Worm (Caenorhabditis elegans): Measurements from ENCODE around the gene F53H8.3.

The F53H8.3 gene

ce11 chrX:915510-915909, 22.8 kb upstream of the F53H8.3 start, which contains the start of gene sel-12 (continued):
- TF ChIP-seq lin-13 (GFP tag; optimal IDR thresholded peaks at IDR 0.05) (no peak), aha-1 (tag) (peak; percentile 99), lin-39 (tag; optimal IDR thresholded peaks at IDR 0.05) (no peak), Y5F2A.4 (GFP tag; optimal IDR thresholded peaks at IDR 0.05) (no peak), F10B5.3 (tag; optimal IDR thresholded peaks at IDR 0.05) (no peak), nhr-10 (tag; optimal IDR thresholded peaks at IDR 0.05) (no peak), F44E2.7 (GFP tag; IDR thresholded peaks at IDR 0.05) (no peak), sdz-12 (GFP tag; optimal IDR thresholded peaks at IDR 0.05) (no peak), nhr-48 (tag; optimal IDR thresholded peaks at IDR 0.05) (no peak), hlh-30 (tag; optimal IDR thresholded peaks at IDR 0.05; ENCODE audit: insufficient read depth) (peak; percentile 8), dmd-8 (GFP tag; IDR thresholded peaks at IDR 0.05) (no peak), ztf-7 (tag; optimal IDR thresholded peaks at IDR 0.05) (no peak), daf-16 (GFP tag; optimal IDR thresholded peaks at IDR 0.05) (no peak), daf-16 (tag; optimal IDR thresholded peaks at IDR 0.05) (peak; percentile 31), ces-1 (GFP tag; optimal IDR thresholded peaks at IDR 0.05) (no peak), daf-12 (tag; optimal IDR thresholded peaks at IDR 0.05) (no peak), skn-1 (tag; optimal IDR thresholded peaks at IDR 0.05) (no peak), lin-38 (GFP tag; IDR thresholded peaks at IDR 0.05) (no peak), dve-1 (tag; optimal IDR thresholded peaks at IDR 0.05; ENCODE audit: insufficient read depth) (no peak), ceh-32 (tag; optimal IDR thresholded peaks at IDR 0.05; ENCODE audit: poor library complexity) (no peak), F49E8.2 (tag; optimal IDR thresholded peaks at IDR 0.05; ENCODE audit: borderline replicate concordance) (no peak), cey-2 (tag; optimal IDR thresholded peaks at IDR 0.05; ENCODE audit: borderline replicate concordance, insufficient read depth) (no peak), mxl-3 (GFP tag; optimal IDR thresholded peaks at IDR 0.05) (no peak), spr-3 (GFP tag; optimal IDR thresholded peaks at IDR 0.05) (no peak), duxl-1 (tag; optimal IDR thresholded peaks at IDR 0.05; ENCODE audit: poor library complexity) (no peak), rbr-2 (tag; optimal IDR thresholded peaks at IDR 0.05) (peak; percentile 4), tra-1 (GFP tag; IDR thresholded peaks at IDR 0.05) (no peak), attf-4 (tag; optimal IDR thresholded peaks at IDR 0.05) (no peak), lsy-2 (tag; optimal IDR thresholded peaks at IDR 0.05) (peak in 1 of 2 experiments; percentile 25), hif-1 (tag; optimal IDR thresholded peaks at IDR 0.05) (peak in 1 of 2 experiments; percentile 87), hlh-11 (tag; optimal IDR thresholded peaks at IDR 0.05) (no peak), nhr-237 (tag; optimal IDR thresholded peaks at IDR 0.05) (no peak), nhr-41 (GFP tag; IDR thresholded peaks at IDR 0.05) (no peak), nhr-25 (tag; optimal IDR thresholded peaks at IDR 0.05; ENCODE audit: borderline replicate concordance, insufficient read depth) (no peak)

ce11 chrX:918097-918496, 20.2 kb upstream of the F53H8.3 start, which contains the start of gene F35H12.5:
Gene F35H12.5 (plus strand): TSS chrX:918397.
- TF ChIP-seq ztf-7 (tag; optimal IDR thresholded peaks at IDR 0.05): no peak
- TF ChIP-seq cey-2 (tag; optimal IDR thresholded peaks at IDR 0.05; ENCODE audit: borderline replicate concordance, insufficient read depth): no peak
- TF ChIP-seq mxl-3 (GFP tag; optimal IDR thresholded peaks at IDR 0.05): no peak
- no peak for TF ChIP-seq daf-8 (GFP tag; IDR thresholded peaks at IDR 0.05)
- no peak for TF ChIP-seq nhr-42 (GFP tag; IDR thresholded peaks at IDR 0.05)
- TF ChIP-seq nhr-237 (tag; optimal IDR thresholded peaks at IDR 0.05): no peak
- no peak for TF ChIP-seq T20F7.1 (GFP tag; optimal IDR thresholded peaks at IDR 0.05)
- no peak for TF ChIP-seq daf-12 (tag; optimal IDR thresholded peaks at IDR 0.05)
- TF ChIP-seq D1046.2 (GFP tag; IDR thresholded peaks at IDR 0.05): no peak
- no peak for TF ChIP-seq mxl-2 (GFP tag; conservative IDR thresholded peaks at IDR 0.05)

Measured in whole organism, L4 larva.